Worm (Caenorhabditis elegans): ENCODE data around the gene fipr-19.

fipr-19 gene

DNA sequence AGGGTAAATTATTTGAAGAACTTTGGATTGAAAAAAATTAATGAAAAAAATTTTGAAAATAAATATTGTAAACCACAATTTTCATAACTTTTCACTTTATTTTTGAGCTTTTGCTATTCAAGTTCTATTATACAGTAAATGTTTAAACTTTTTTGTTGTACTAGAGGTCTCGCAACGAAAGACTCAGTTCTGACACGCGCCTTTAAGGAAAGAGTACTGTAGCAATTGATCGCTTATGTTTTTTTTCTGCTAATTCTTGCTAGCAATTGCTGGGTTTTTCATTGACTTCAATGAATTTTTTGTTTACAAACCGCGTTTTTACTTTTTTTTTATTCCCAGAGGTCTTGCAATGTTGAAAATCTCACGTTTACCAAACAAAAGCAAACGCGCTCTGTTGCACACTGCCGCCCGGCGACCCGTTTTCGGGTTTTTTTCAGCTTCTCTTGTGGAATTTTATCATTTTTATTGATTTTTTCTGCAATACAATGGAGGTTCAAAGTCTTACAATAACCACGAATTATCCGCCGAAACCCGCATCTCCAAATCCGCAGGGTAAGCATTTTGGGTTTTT, 4.8 kb upstream of the fipr-19 start, which contains the start of gene H14A12.3:
Gene H14A12.3, plus strand, starts transcription at position 360 of the 571 bp plus-strand sequence.
- TF ChIP-seq unc-62 (GFP tag; optimal IDR thresholded peaks at IDR 0.05), result no peak

DNA sequence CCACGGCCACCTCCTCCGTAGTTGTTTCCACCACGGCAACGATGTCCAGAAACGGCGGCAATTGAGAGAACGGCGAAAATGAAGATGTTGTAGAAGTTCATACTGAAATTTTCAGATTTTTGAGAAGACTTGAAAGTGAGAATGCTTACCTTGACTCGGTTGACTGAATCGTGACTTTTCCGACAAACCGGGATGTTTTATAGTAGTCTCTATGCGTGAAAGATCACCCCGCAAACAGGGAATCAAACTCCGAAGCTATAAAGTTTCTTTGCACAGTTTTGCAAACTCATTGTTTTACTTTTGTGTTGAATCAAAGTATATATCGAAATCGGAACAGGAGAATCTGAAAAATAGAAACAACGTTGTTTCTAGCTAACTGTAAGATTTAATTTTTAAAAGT, 3.5 kb upstream of the fipr-19 start, which contains the start of gene fipr-20:
Gene fipr-20, minus strand, starts transcription at position 101 of the 400 bp plus-strand sequence.
- no peak for TF ChIP-seq unc-62 (GFP tag; optimal IDR thresholded peaks at IDR 0.05)

DNA sequence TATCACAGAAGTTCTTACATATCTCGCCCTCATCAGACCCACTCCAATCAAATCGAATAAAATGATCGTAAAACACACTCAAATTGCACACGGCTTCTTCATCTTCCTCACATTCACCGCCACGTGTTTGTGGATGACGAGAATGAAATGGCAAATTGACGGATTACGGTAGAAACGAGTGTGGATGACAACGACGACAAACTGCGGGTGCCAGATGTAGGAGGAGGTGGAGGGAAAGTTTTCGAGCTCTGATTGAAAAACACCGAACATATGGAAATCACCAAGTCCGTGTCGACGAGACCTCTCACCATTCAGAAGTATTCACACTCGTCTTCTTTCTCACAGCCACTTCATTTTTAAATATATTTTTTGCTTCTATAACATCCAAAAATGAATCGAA, 1.3 kb upstream of the fipr-19 start, which contains the start of gene mls-1:
Gene mls-1, plus strand, starts transcription at position 324 of the 400 bp plus-strand sequence.
- no peak for TF ChIP-seq unc-62 (GFP tag; optimal IDR thresholded peaks at IDR 0.05)

DNA sequence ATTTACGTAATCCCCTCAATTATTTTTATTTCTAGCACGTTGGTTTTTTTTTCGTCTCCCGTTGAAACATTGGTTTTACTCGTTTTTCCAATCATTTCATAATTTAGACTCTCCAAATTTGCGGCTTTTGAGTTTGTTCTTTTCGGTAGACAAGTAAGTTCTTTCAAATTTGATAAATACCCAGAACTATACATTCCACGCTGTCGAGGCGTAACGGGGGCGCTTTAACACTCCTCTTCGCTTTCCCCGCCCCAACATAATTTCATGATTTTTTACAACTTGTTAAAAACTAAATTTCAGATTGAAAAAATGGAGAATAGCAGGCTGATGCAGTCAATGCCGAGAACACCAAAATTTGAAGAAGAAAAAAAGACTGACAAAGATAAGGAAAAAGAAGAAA, 2.1 kb downstream of the fipr-19 start, which contains the start of gene Y69F12A.1:
Gene Y69F12A.1, plus strand, starts transcription at position 301 of the 400 bp plus-strand sequence.
- no peak for TF ChIP-seq unc-62 (GFP tag; optimal IDR thresholded peaks at IDR 0.05)

DNA sequence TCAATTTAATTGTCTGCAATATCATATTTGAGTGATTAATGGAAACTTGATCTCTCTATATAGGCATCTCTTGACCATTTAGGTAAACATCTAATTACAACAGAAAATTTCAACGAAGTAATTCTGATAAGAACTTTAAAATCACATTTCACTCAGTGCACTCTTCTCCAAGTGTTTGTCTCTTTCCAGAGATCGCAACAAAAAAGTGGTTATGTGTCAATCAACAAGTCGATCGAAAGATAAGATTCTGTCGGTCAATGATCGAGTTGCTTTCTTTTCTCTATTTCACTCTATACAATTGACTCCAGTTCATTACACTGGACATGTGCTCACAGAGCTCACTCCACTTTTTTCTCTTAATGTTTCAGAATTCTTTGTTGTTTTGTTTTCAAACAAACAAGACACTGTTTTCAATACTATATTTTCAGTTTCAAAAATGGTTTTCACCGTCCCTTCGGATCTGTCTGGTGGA, 5.1 kb downstream of the fipr-19 start, which contains the start of gene alh-12:
Gene alh-12, plus strand, starts transcription at position 422 of the 472 bp plus-strand sequence.
- no peak for TF ChIP-seq unc-62 (GFP tag; optimal IDR thresholded peaks at IDR 0.05)

Data from whole organism, dauer.